Worm (Caenorhabditis elegans) whole organism, late embryonic: ENCODE data around the gene oxi-1.

ENCODE experiments used
- ahr-1 ChIP-seq: sonication (generic microtip); optimal IDR thresholded peaks from 2 replicates; lab custom pipeline; 2016; ENCODE audit warnings: missing genetic modification characterization, missing compliant biosample characterization
- pag-3 ChIP-seq: sonication (generic microtip); optimal IDR thresholded peaks from 2 replicates; lab custom pipeline; 2016; ENCODE audit warnings: missing compliant biosample characterization, missing genetic modification characterization, borderline replicate concordance
- tbx-7 ChIP-seq: sonication (generic microtip); optimal IDR thresholded peaks from 2 replicates; lab custom pipeline; 2016; ENCODE audit warnings: missing genotype, missing genetic modification characterization, missing compliant biosample characterization

- TF ChIP-seq ahr-1 (tag; lab: Kevin White, UChicago) (no peak), tbx-7 (tag; lab: Kevin White, UChicago) (no peak), pag-3 (tag; lab: Kevin White, UChicago) (no peak)
Observed at ce11 chrIII:10813886-10814285, 44.2 kb upstream of the oxi-1 start.
